Fruit fly (Drosophila melanogaster): ENCODE data around the gene Hyls1.

The Hyls1 gene

DNA sequence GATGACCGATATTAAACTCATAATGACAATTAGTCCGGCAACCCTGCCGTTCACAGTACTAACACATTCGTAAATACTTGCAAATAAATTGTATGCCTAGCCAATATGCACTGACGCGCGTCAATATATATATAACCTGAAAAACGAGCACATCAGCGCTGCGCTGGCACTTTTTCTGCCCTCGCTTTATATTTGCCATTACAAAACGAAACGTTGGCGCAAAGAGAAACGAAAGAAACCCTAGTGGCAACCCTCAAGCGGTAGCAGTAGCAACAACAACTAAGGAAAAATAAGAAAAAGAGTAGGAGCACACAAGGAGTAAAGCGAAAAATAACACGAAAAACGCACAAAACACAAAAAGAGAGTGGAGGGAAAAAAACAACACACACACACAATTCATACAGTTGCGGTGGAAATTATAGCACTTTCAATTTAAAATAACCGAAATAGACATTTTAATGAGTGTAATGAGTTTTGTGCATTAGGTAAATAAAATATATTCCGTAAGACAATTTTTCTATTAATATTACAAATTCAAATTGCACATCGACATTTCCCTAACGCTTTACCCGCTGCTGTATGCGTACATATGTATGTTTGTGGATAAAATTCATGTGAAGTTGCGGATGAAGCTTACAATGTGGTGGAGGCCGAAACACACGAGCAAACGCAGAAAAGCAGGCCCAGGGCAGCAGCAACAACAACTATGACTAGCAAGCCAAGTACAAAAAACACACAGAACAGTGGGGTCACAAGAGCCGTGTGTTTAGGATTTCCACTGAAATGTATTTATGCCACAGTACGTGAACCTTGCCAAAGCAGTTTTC is 1.5 kb downstream of the Hyls1 start (continued):
- peak; percentile 99 for TF ChIP-seq seq (GFP tag; IDR thresholded peaks at IDR 0.05)
- peak; percentile 99 for TF ChIP-seq PHDP (tag; optimal IDR thresholded peaks at IDR 0.05)
- TF ChIP-seq ab (GFP tag; optimal IDR thresholded peaks at IDR 0.05), result peak; percentile 99
- TF ChIP-seq Mes4 (GFP tag; optimal IDR thresholded peaks at IDR 0.05), result peak; percentile 97
- TF ChIP-seq Vsx1 (GFP tag; optimal IDR thresholded peaks at IDR 0.05), result peak; percentile 98
- peak; percentile 99 for TF ChIP-seq Asciz (GFP tag; optimal IDR thresholded peaks at IDR 0.05)
- peak; percentile 89 for TF ChIP-seq pros (GFP tag; optimal IDR thresholded peaks at IDR 0.05)
- TF ChIP-seq Dp (GFP tag; optimal IDR thresholded peaks at IDR 0.05), result peak; percentile 34
- peak; percentile 99 for TF ChIP-seq CG32532 (GFP tag; IDR thresholded peaks at IDR 0.05)
- peak; percentile 99 for TF ChIP-seq CG17385 (GFP tag; optimal IDR thresholded peaks at IDR 0.05)
- peak; percentile 99 for TF ChIP-seq CG1602 (GFP tag; optimal IDR thresholded peaks at IDR 0.05)
- peak; percentile 36; the same call in 1 of the 2 replicates for TF ChIP-seq Dref (GFP tag; IDR thresholded peaks at IDR 0.05)
- TF ChIP-seq Camta (GFP tag; optimal IDR thresholded peaks at IDR 0.05), result peak; percentile 98
- TF ChIP-seq sqz (GFP tag; optimal IDR thresholded peaks at IDR 0.05), result peak; percentile 99
- TF ChIP-seq hb (GFP tag; IDR thresholded peaks at IDR 0.05; ENCODE audit: partially characterized antibody), result no peak
- TF ChIP-seq chif (GFP tag; optimal IDR thresholded peaks at IDR 0.05), result peak; percentile 100
- peak; percentile 99 for TF ChIP-seq CG6765 (GFP tag; optimal IDR thresholded peaks at IDR 0.05)
- TF ChIP-seq CkIIα-i1 (GFP tag; IDR thresholded peaks at IDR 0.05), result peak; percentile 93
- peak; percentile 98 for TF ChIP-seq zen (tag; optimal IDR thresholded peaks at IDR 0.05)
- peak; percentile 96 for TF ChIP-seq CG31441 (GFP tag; IDR thresholded peaks at IDR 0.05)
- no peak for TF ChIP-seq knrl (GFP tag; IDR thresholded peaks at IDR 0.05; ENCODE audit: partially characterized antibody)
- peak; percentile 99 for TF ChIP-seq Bteb2 (GFP tag; optimal IDR thresholded peaks at IDR 0.05)
- peak; percentile 98 for TF ChIP-seq kay (GFP tag; optimal IDR thresholded peaks at IDR 0.05)
- TF ChIP-seq z (GFP tag; IDR thresholded peaks at IDR 0.05), result peak; percentile 84
- TF ChIP-seq Bgb (GFP tag; IDR thresholded peaks at IDR 0.05; ENCODE audit: partially characterized antibody), result no peak
- peak; percentile 28; the same call in 1 of the 4 replicates for TF ChIP-seq Dll (GFP tag; IDR thresholded peaks at IDR 0.05; ENCODE audit: partially characterized antibody)
- peak; percentile 84 for TF ChIP-seq CG4360 (GFP tag; IDR thresholded peaks at IDR 0.05)
- TF ChIP-seq fu2 (GFP tag; optimal IDR thresholded peaks at IDR 0.05), result peak; percentile 97
- peak; percentile 99 for TF ChIP-seq CG30403 (GFP tag; optimal IDR thresholded peaks at IDR 0.05)
- peak; percentile 100 for TF ChIP-seq CG34376 (GFP tag; optimal IDR thresholded peaks at IDR 0.05)
- peak; percentile 93 for TF ChIP-seq GATAe (GFP tag; conservative IDR thresholded peaks at IDR 0.05)
- TF ChIP-seq CG30431 (GFP tag; optimal IDR thresholded peaks at IDR 0.05), result peak; percentile 97
- TF ChIP-seq eyg (GFP tag; optimal IDR thresholded peaks at IDR 0.05), result peak; percentile 96
- peak; percentile 88 for TF ChIP-seq p53 (GFP tag; optimal IDR thresholded peaks at IDR 0.05)
- peak; percentile 98 for TF ChIP-seq CG2889 (GFP tag; IDR thresholded peaks at IDR 0.05)
- TF ChIP-seq ranshi (GFP tag; IDR thresholded peaks at IDR 0.05), result peak; percentile 98
- TF ChIP-seq dati (GFP tag; IDR thresholded peaks at IDR 0.05), result peak; percentile 98
- no peak for TF ChIP-seq pan (optimal IDR thresholded peaks at IDR 0.05)
- peak in 1 of 2 experiments; percentile 99 for TF ChIP-seq pan (GFP tag; optimal IDR thresholded peaks at IDR 0.05 in 1 of 2, IDR thresholded peaks at IDR 0.05 in 1 of 2)
- TF ChIP-seq sc (optimal IDR thresholded peaks at IDR 0.05), result no peak
- TF ChIP-seq sc (GFP tag; optimal IDR thresholded peaks at IDR 0.05), result peak; percentile 98
- peak; percentile 96 for TF ChIP-seq Optix (GFP tag; IDR thresholded peaks at IDR 0.05)
- TF ChIP-seq CG7745 (tag; optimal IDR thresholded peaks at IDR 0.05), result peak; percentile 95
- peak; percentile 100 for TF ChIP-seq CG2678 (tag; optimal IDR thresholded peaks at IDR 0.05)
- TF ChIP-seq sr (GFP tag; IDR thresholded peaks at IDR 0.05), result peak; percentile 93
- peak; percentile 99 for TF ChIP-seq CG5245 (GFP tag; optimal IDR thresholded peaks at IDR 0.05)
- TF ChIP-seq gcm2 (GFP tag; optimal IDR thresholded peaks at IDR 0.05), result peak; percentile 99
- TF ChIP-seq ase (GFP tag; IDR thresholded peaks at IDR 0.05), result peak; percentile 98
- peak; percentile 87 for TF ChIP-seq CG15073 (GFP tag; optimal IDR thresholded peaks at IDR 0.05)
- peak; percentile 99 for TF ChIP-seq bcd (GFP tag; optimal IDR thresholded peaks at IDR 0.05)
